Worm (Caenorhabditis elegans) whole organism, L2 larva: ENCODE results near the gene C16C8.17.
"Not testable (repeated sequence)": the region's sequence is repeated elsewhere in the genome, so short reads cannot be mapped to it uniquely, and the experiment has no call there.

Source experiments
- C34F6.9 ChIP-seq: fragments of 150-350 bp; optimal IDR thresholded peaks from 2 replicates; lab custom pipeline; 2014; ENCODE audit warnings: missing biosample characterization, missing genetic modification characterization
- F13H6.1 ChIP-seq: sonication (generic microtip); optimal IDR thresholded peaks from 2 replicates; lab custom pipeline; 2016; ENCODE audit warnings: missing genetic modification characterization, missing compliant biosample characterization
- R02D3.7 ChIP-seq: fragments of 150-350 bp; optimal IDR thresholded peaks from 2 replicates; lab custom pipeline; 2014; ENCODE audit warnings: missing biosample characterization, missing genetic modification characterization
- Y55F3AM.14 ChIP-seq: fragments of 200-800 bp; sonication (Bioruptor generic); optimal IDR thresholded peaks from 2 replicates; lab custom pipeline; 2018; ENCODE audit warnings: mild to moderate bottlenecking, missing genetic modification characterization, missing compliant biosample characterization
- ama-1 ChIP-seq: fragments of 150-350 bp; optimal IDR thresholded peaks from 2 replicates; lab custom pipeline; 2018; ENCODE audit warnings: inconsistent platforms
- blmp-1 ChIP-seq: sonication (generic microtip); optimal IDR thresholded peaks from 2 replicates; lab custom pipeline; 2017; ENCODE audit warnings: missing genetic modification characterization, mild to moderate bottlenecking, missing compliant biosample characterization, antibody characterized with exemption, moderate library complexity; ENCODE audit not compliant: insufficient read depth
- ceh-82 ChIP-seq: fragments of 150-350 bp; optimal IDR thresholded peaks from 2 replicates; lab custom pipeline; 2014; ENCODE audit warnings: missing biosample characterization, missing genetic modification characterization
- crh-2 ChIP-seq: sonication (generic microtip); optimal IDR thresholded peaks from 2 replicates; lab custom pipeline; 2017; ENCODE audit warnings: missing biosample characterization, missing genetic modification characterization
- dmd-4 ChIP-seq: sonication (generic microtip); optimal IDR thresholded peaks from 2 replicates; lab custom pipeline; 2017; ENCODE audit warnings: missing biosample characterization, missing genetic modification characterization
- egl-27 ChIP-seq: sonication (generic microtip); optimal IDR thresholded peaks from 3 replicates; lab custom pipeline; 2017; ENCODE audit warnings: missing biosample characterization, missing genetic modification reagents, missing genetic modification characterization
- elt-3 ChIP-seq: sonication (generic microtip); optimal IDR thresholded peaks from 2 replicates; lab custom pipeline; 2017; ENCODE audit warnings: missing biosample characterization, missing genetic modification characterization
- lin-11 ChIP-seq: fragments of 150-350 bp; sonication (generic microtip); optimal IDR thresholded peaks from 2 replicates; lab custom pipeline; 2014; ENCODE audit warnings: missing biosample characterization, missing genetic modification characterization, inconsistent platforms, mixed read lengths
- lin-13 ChIP-seq: fragments of 150-350 bp; optimal IDR thresholded peaks from 2 replicates; lab custom pipeline; 2014; ENCODE audit warnings: missing biosample characterization, missing genetic modification reagents, missing genetic modification characterization
- lin-39 ChIP-seq: fragments of 150-350 bp; optimal IDR thresholded peaks from 2 replicates; lab custom pipeline; 2014; ENCODE audit warnings: missing biosample characterization, missing genetic modification reagents, missing genetic modification characterization
- lsy-2 ChIP-seq, 2 experiments: fragments of 150-350 bp in 1 of 2; sonication (generic microtip) in 1 of 2; optimal IDR thresholded peaks; 2 replicates each; lab custom pipeline; 2014 to 2017; ENCODE audit warnings: missing biosample characterization in 2 of 2, missing genetic modification characterization in 2 of 2
- mab-5 ChIP-seq: fragments of 150-350 bp; optimal IDR thresholded peaks from 2 replicates; lab custom pipeline; 2014; ENCODE audit warnings: missing biosample characterization, missing genetic modification characterization
- nhr-10 ChIP-seq: sonication (generic microtip); optimal IDR thresholded peaks from 2 replicates; lab custom pipeline; 2017; ENCODE audit warnings: missing biosample characterization, missing genetic modification characterization
- nhr-11 ChIP-seq: fragments of 150-350 bp; optimal IDR thresholded peaks from 2 replicates; lab custom pipeline; 2014; ENCODE audit warnings: missing biosample characterization, missing genetic modification characterization
- nhr-12 ChIP-seq: fragments of 150-350 bp; optimal IDR thresholded peaks from 2 replicates; lab custom pipeline; 2014; ENCODE audit warnings: missing biosample characterization, missing genetic modification characterization
- nhr-129 ChIP-seq: fragments of 150-350 bp; optimal IDR thresholded peaks from 2 replicates; lab custom pipeline; 2014; ENCODE audit warnings: missing biosample characterization, missing genetic modification characterization
- nhr-21 ChIP-seq: fragments of 150-350 bp; optimal IDR thresholded peaks from 2 replicates; lab custom pipeline; 2014; ENCODE audit warnings: missing biosample characterization, missing genetic modification characterization
- nhr-23 ChIP-seq: fragments of 150-350 bp; optimal IDR thresholded peaks from 2 replicates; lab custom pipeline; 2014; ENCODE audit warnings: missing biosample characterization, missing genetic modification reagents, missing genetic modification characterization
- nhr-25 ChIP-seq: fragments of 150-350 bp; sonication (generic microtip); optimal IDR thresholded peaks from 3 replicates; lab custom pipeline; 2014; ENCODE audit warnings: missing biosample characterization, missing genetic modification characterization
- nhr-6 ChIP-seq: fragments of 150-350 bp; optimal IDR thresholded peaks from 2 replicates; lab custom pipeline; 2014; ENCODE audit warnings: missing biosample characterization, missing genetic modification characterization
- nhr-77 ChIP-seq: fragments of 150-350 bp; optimal IDR thresholded peaks from 2 replicates; lab custom pipeline; 2014; ENCODE audit warnings: missing biosample characterization, missing genetic modification characterization
- peb-1 ChIP-seq: fragments of 150-350 bp; optimal IDR thresholded peaks from 2 replicates; lab custom pipeline; 2014; ENCODE audit warnings: missing biosample characterization, missing genetic modification characterization
- sem-4 ChIP-seq: fragments of 150-350 bp; optimal IDR thresholded peaks from 2 replicates; lab custom pipeline; 2014; ENCODE audit warnings: missing biosample characterization, missing genetic modification reagents, missing genetic modification characterization
- skn-1 ChIP-seq: sonication (generic microtip); optimal IDR thresholded peaks from 2 replicates; lab custom pipeline; 2017; ENCODE audit warnings: missing biosample characterization, missing genetic modification characterization
- sma-3 ChIP-seq: sonication (generic microtip); optimal IDR thresholded peaks from 2 replicates; lab custom pipeline; 2016; ENCODE audit warnings: missing genetic modification reagents, missing genetic modification characterization, missing compliant biosample characterization
- snpc-4 ChIP-seq: fragments of 150-350 bp; optimal IDR thresholded peaks from 2 replicates; lab custom pipeline; 2014; ENCODE audit warnings: missing biosample characterization, missing genetic modification characterization
- unc-39 ChIP-seq: fragments of 150-350 bp; optimal IDR thresholded peaks from 2 replicates; lab custom pipeline; 2014; ENCODE audit warnings: missing biosample characterization, missing genetic modification characterization
- zag-1 ChIP-seq: fragments of 150-350 bp; optimal IDR thresholded peaks from 2 replicates; lab custom pipeline; 2014; ENCODE audit warnings: missing biosample characterization, missing genetic modification characterization
- ztf-11 ChIP-seq: sonication (generic microtip); optimal IDR thresholded peaks from 2 replicates; lab custom pipeline; 2017; ENCODE audit warnings: missing biosample characterization, missing genetic modification characterization
- ztf-4 ChIP-seq: fragments of 150-350 bp; optimal IDR thresholded peaks from 2 replicates; lab custom pipeline; 2014; ENCODE audit warnings: missing biosample characterization, missing genetic modification characterization

The C16C8.17 gene

DNA sequence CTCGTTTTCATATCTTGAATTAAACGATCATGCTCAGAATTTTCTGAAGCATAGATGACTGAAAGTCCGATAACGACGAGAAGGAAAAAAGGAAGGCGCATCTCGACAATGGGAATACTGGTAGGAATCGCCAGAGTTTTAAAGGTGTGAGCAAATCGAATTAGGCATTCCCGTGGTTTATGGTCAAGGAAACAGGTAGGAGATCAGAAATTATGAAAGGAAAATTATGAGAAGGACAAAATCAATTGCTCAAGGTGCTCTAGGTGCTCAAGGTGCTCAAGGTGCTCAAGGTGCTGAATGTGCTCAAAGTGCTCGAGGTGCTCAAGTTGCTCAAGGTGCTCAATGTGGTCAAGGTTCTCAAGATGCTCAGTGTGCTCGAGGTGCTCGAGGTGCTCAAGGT lies 24.0 kb downstream of the C16C8.17 start, which contains the start of gene C16C8.10:
TSS of gene C16C8.10 (minus strand) at position 101 of the 400 bp plus-strand sequence.
- TF ChIP-seq ama-1, nhr-25, ceh-82: not testable (repeated sequence)

DNA sequence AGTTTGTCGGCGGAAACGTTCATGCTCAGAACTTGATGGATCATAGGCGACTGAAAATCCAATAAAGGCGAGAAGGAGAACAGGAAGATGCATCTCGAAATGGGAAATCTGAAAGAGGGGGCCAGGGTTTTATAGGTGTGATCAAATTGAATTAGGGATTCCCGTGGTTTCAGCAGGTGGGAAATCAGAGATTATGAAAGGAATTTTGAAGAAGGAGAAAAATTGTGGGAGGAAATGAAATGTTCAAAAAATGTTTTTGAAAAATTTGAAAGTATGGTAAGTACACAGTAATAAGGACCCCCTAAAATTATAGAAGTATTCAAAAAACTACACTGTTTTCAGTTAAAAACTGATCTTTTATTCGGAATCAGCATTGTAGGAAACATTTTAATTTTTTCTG lies 29.9 kb downstream of the C16C8.17 start, which contains the start of gene Y49F6B.20:
TSS of gene Y49F6B.20 (minus strand) at position 101 of the 400 bp plus-strand sequence.
- TF ChIP-seq nhr-11 (tag; lab: Kevin White, UChicago) (no peak), nhr-129 (tag; lab: Kevin White, UChicago) (no peak), lin-13 (GFP tag; lab: Kevin White, UChicago) (no peak), sma-3 (GFP tag; lab: Kevin White, UChicago) (no peak), Y55F3AM.14 (GFP tag; lab: Kevin White, UChicago) (no peak), elt-3 (tag; lab: Kevin White, UChicago) (no peak), nhr-12 (tag; lab: Kevin White, UChicago) (no peak), zag-1 (tag; lab: Kevin White, UChicago) (no peak), mab-5 (tag; lab: Kevin White, UChicago) (no peak), nhr-10 (tag; lab: Kevin White, UChicago) (no peak), ztf-11 (tag; lab: Kevin White, UChicago) (no peak)

DNA sequence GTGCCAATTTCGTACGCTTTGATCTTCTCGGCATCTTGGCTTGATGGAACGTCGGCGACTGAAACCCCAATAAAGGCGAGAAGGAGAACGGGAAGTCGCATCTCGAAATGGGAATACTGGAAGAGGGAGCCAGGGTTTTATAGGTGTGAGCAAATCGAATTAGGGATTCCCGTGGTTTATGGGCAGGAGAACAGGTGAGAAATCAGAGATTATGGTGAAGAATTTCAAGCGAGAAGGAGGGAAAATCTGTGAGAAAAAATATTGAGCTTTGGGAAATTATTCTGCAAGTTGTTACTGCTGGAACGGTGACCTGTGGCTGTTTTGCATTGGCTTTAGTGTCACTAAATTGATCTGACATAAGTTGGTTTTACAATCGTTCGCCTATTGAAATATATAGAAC lies 31.0 kb downstream of the C16C8.17 start, which contains the start of gene Y49F6B.13:
TSS of gene Y49F6B.13 (minus strand) at position 101 of the 400 bp plus-strand sequence.
- TF ChIP-seq skn-1 (tag; lab: Kevin White, UChicago) = no peak
- TF ChIP-seq lsy-2 (tag; optimal IDR thresholded peaks at IDR 0.05; lab: Kevin White, UChicago) = no peak
- TF ChIP-seq nhr-6 (tag; lab: Kevin White, UChicago) = no peak
- TF ChIP-seq unc-39 (tag; lab: Kevin White, UChicago) = no peak
- no peak for TF ChIP-seq egl-27 (tag; lab: Kevin White, UChicago)
- no peak for TF ChIP-seq nhr-129 (tag; lab: Kevin White, UChicago)
- no peak for TF ChIP-seq sem-4
- no peak for TF ChIP-seq nhr-21
- no peak for TF ChIP-seq crh-2 (tag; lab: Kevin White, UChicago)
- TF ChIP-seq R02D3.7 (tag; lab: Kevin White, UChicago) = no peak
- no peak for TF ChIP-seq nhr-77 (tag; lab: Kevin White, UChicago)
- TF ChIP-seq nhr-23 = no peak
- TF ChIP-seq, all 48 proteins: peak for 0

DNA sequence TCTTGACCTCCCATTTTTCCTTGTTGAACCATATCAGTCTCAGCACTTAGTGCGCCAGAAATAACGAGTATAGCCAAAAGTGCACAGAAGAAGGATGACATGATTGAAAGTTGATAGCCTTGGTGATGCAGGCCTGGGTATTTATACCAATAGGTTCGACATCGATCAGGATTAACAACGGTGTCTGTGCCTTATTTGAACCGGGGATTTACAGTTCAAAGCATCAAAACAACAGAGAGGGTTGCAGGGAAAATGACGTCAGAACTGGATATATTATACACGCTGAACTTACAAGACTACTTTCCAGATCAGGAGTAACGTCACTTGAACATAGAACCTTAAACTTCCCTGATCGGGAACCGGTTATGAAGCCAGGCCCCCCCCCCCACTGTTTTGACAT lies 31.7 kb downstream of the C16C8.17 start, which contains the start of gene Y49F6B.12:
TSS of gene Y49F6B.12 (minus strand) at position 101 of the 400 bp plus-strand sequence.
- TF ChIP-seq zag-1 (tag; lab: Kevin White, UChicago) = no peak
- no peak for TF ChIP-seq lin-11 (tag; lab: Kevin White, UChicago)
- TF ChIP-seq nhr-11 (tag; lab: Kevin White, UChicago) = no peak
- TF ChIP-seq sma-3 (GFP tag; lab: Kevin White, UChicago) = no peak
- no peak for TF ChIP-seq ceh-82

DNA sequence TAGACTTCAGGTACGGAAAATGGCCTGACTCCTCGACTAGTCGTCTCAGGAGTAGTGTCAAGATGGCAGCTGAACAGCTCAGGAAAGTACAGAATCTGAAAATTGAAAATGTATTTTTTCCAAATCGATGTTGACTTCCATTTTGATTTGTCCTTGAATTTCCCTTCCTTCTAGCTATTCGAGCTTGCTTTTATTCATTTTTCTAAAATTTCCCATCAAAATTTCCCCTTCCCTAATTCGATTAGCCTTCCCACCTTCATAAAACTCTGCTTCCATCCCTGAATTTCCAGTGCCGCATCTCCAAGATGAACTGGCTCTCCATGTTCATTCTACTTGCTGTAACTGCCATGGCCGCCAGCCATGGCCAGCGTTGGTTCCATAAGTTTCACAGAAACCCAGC lies 32.2 kb downstream of the C16C8.17 start, which contains the start of gene Y49F6B.6:
TSS of gene Y49F6B.6 (plus strand) at position 301 of the 400 bp plus-strand sequence.
- TF ChIP-seq peb-1 (tag; lab: Kevin White, UChicago) = no peak
- no peak for TF ChIP-seq dmd-4 (tag; lab: Kevin White, UChicago)
- TF ChIP-seq lsy-2 (tag; optimal IDR thresholded peaks at IDR 0.05; lab: Kevin White, UChicago) = no peak
- TF ChIP-seq ztf-4 (tag; lab: Kevin White, UChicago) = no peak
- no peak for TF ChIP-seq lin-39 (tag; lab: Kevin White, UChicago)
- no peak for TF ChIP-seq Y55F3AM.14 (GFP tag; lab: Kevin White, UChicago)
- no peak for TF ChIP-seq mab-5 (tag; lab: Kevin White, UChicago)
- no peak for TF ChIP-seq F13H6.1 (tag; lab: Kevin White, UChicago)
- no peak for TF ChIP-seq C34F6.9 (tag; lab: Kevin White, UChicago)
- TF ChIP-seq R02D3.7 (tag; lab: Kevin White, UChicago) = no peak
- TF ChIP-seq sem-4 = no peak
- TF ChIP-seq snpc-4 (tag; lab: Kevin White, UChicago) = no peak
- no peak for TF ChIP-seq unc-39 (tag; lab: Kevin White, UChicago)
- no peak for TF ChIP-seq blmp-1
- TF ChIP-seq nhr-77 (tag; lab: Kevin White, UChicago) = no peak
- no peak for TF ChIP-seq nhr-10 (tag; lab: Kevin White, UChicago)
